Fruit fly (Drosophila melanogaster) whole organism, embryonic: ENCODE measurements around the gene sip1.

Source experiments
- Aef1 ChIP-seq: fragments of 200-800 bp; sonication (Bioruptor generic); IDR thresholded peaks from 3 replicates; pipeline ENCODE4 v1.3.6; 2022; ENCODE audit warnings: missing biosample characterization, missing genetic modification characterization
- Atf-2 ChIP-seq: fragments of 200-800 bp; sonication (Bioruptor generic); optimal IDR thresholded peaks from 2 replicates; lab custom pipeline; 2016; ENCODE audit warnings: missing biosample characterization, missing genetic modification characterization
- CG10654 ChIP-seq: fragments of 200-800 bp; sonication (Bioruptor generic); optimal IDR thresholded peaks from 2 replicates; lab custom pipeline; 2016; ENCODE audit warnings: missing biosample characterization, missing genetic modification characterization
- CG11247 ChIP-seq: fragments of 200-800 bp; sonication (Bioruptor generic); IDR thresholded peaks from 2 replicates; pipeline ENCODE4 v1.3.6; 2022; ENCODE audit warnings: missing biosample characterization, missing genetic modification characterization
- CG13296 ChIP-seq: fragments of 200-800 bp; sonication (Bioruptor generic); optimal IDR thresholded peaks from 3 replicates; lab custom pipeline; 2018; ENCODE audit warnings: missing biosample characterization, mild to moderate bottlenecking, missing genetic modification characterization
- CG13424 ChIP-seq: fragments of 200-800 bp; sonication (Bioruptor generic); optimal IDR thresholded peaks from 2 replicates; lab custom pipeline; 2019; ENCODE audit warnings: missing biosample characterization, mild to moderate bottlenecking, missing genetic modification characterization, moderate library complexity
- CG13894 ChIP-seq: fragments of 200-800 bp; sonication (Bioruptor generic); optimal IDR thresholded peaks from 3 replicates; lab custom pipeline; 2018; ENCODE audit warnings: missing biosample characterization, mild to moderate bottlenecking, missing genetic modification characterization, moderate library complexity
- CG14965 ChIP-seq: fragments of 200-800 bp; sonication (Bioruptor generic); optimal IDR thresholded peaks from 2 replicates; lab custom pipeline; 2016; ENCODE audit warnings: missing biosample characterization, missing genetic modification characterization, borderline replicate concordance
- CG16813 ChIP-seq: fragments of 200-800 bp; sonication (Bioruptor generic); IDR thresholded peaks from 3 replicates; pipeline ENCODE4 v1.3.6; 2022; ENCODE audit warnings: missing biosample characterization, missing genetic modification characterization; ENCODE audit not compliant: partially characterized antibody
- CG16863 ChIP-seq: fragments of 200-800 bp; sonication (Bioruptor generic); optimal IDR thresholded peaks from 3 replicates; lab custom pipeline; 2016; ENCODE audit warnings: missing biosample characterization, missing genetic modification characterization
- CG33213 ChIP-seq: fragments of 200-800 bp; sonication (Bioruptor generic); optimal IDR thresholded peaks from 3 replicates; lab custom pipeline; 2016; ENCODE audit warnings: missing biosample characterization, missing genetic modification characterization
- CG3407 ChIP-seq: fragments of 200-800 bp; sonication (Bioruptor generic); optimal IDR thresholded peaks from 2 replicates; lab custom pipeline; 2018; ENCODE audit warnings: missing biosample characterization, mild to moderate bottlenecking, missing genetic modification characterization
- CG34224 ChIP-seq: fragments of 200-800 bp; sonication (Bioruptor generic); IDR thresholded peaks from 3 replicates; pipeline ENCODE4 v1.3.6; 2022; ENCODE audit warnings: missing biosample characterization, missing genetic modification characterization; ENCODE audit not compliant: partially characterized antibody
- CG4617 ChIP-seq: fragments of 200-800 bp; sonication (Bioruptor generic); optimal IDR thresholded peaks from 3 replicates; lab custom pipeline; 2016; ENCODE audit warnings: missing biosample characterization, missing genetic modification characterization, borderline replicate concordance
- CG4707 ChIP-seq: fragments of 200-800 bp; sonication (Bioruptor generic); optimal IDR thresholded peaks from 2 replicates; lab custom pipeline; 2018; ENCODE audit warnings: missing biosample characterization, mild to moderate bottlenecking, missing genetic modification characterization, moderate library complexity
- CG4730 ChIP-seq: fragments of 200-800 bp; sonication (Bioruptor generic); IDR thresholded peaks from 2 replicates; pipeline ENCODE4 v1.3.6; 2022; ENCODE audit warnings: missing biosample characterization, missing genetic modification characterization
- CG5953 ChIP-seq: fragments of 200-800 bp; sonication (Bioruptor generic); IDR thresholded peaks from 2 replicates; pipeline ENCODE4 v1.3.6; 2022; ENCODE audit warnings: missing biosample characterization, missing genetic modification characterization
- CG6689 ChIP-seq: fragments of 200-800 bp; sonication (Bioruptor generic); IDR thresholded peaks from 2 replicates; pipeline ENCODE4 v1.3.6; 2022; ENCODE audit warnings: missing biosample characterization, missing genetic modification characterization
- CG8388 ChIP-seq: fragments of 200-800 bp; sonication (Bioruptor generic); optimal IDR thresholded peaks from 2 replicates; lab custom pipeline; 2019; ENCODE audit warnings: missing biosample characterization, mild to moderate bottlenecking, missing genetic modification characterization, moderate library complexity
- CrebB ChIP-seq: fragments of 200-800 bp; sonication (Bioruptor generic); optimal IDR thresholded peaks from 3 replicates; lab custom pipeline; 2018; ENCODE audit warnings: missing biosample characterization, mild to moderate bottlenecking, missing genetic modification characterization
- Doc3 ChIP-seq: fragments of 200-800 bp; sonication (Bioruptor generic); IDR thresholded peaks from 3 replicates; pipeline ENCODE4 v1.3.6; 2022; ENCODE audit warnings: missing biosample characterization, missing genetic modification characterization; ENCODE audit not compliant: partially characterized antibody
- E2f2 ChIP-seq: fragments of 200-800 bp; sonication (Bioruptor generic); IDR thresholded peaks from 2 replicates; pipeline ENCODE4 v1.3.6; 2022; ENCODE audit warnings: missing biosample characterization, missing genetic modification characterization
- Eip74EF ChIP-seq, 2 experiments: fragments of 200-800 bp in 1 of 2; fragments of >200 bp in 1 of 2; sonication (Bioruptor generic) in 1 of 2; optimal IDR thresholded peaks; 2 replicates each; lab custom pipeline; 2017 to 2019; ENCODE audit warnings: missing biosample characterization in 2 of 2, missing genetic modification characterization in 2 of 2, mild to moderate bottlenecking in 1 of 2, moderate library complexity in 1 of 2
- HLH3B ChIP-seq: fragments of 200-800 bp; sonication (Bioruptor generic); IDR thresholded peaks from 2 replicates; pipeline ENCODE4 v1.3.6; 2022; ENCODE audit warnings: missing biosample characterization, missing genetic modification characterization
- Hr3 ChIP-seq: fragments of 200-800 bp; sonication (Bioruptor generic); optimal IDR thresholded peaks from 3 replicates; lab custom pipeline; 2016; ENCODE audit warnings: missing biosample characterization, missing genetic modification characterization
- Mad ChIP-seq: fragments of 200-800 bp; sonication (Bioruptor generic); optimal IDR thresholded peaks from 2 replicates; lab custom pipeline; 2016; ENCODE audit warnings: missing biosample characterization, missing genetic modification characterization
- Myb ChIP-seq: fragments of 200-800 bp; sonication (Bioruptor generic); optimal IDR thresholded peaks from 2 replicates; lab custom pipeline; 2016; ENCODE audit warnings: missing biosample characterization, missing genetic modification characterization
- Ptx1 ChIP-seq: fragments of 200-800 bp; sonication (Bioruptor generic); IDR thresholded peaks from 2 replicates; pipeline ENCODE4 v1.3.6; 2022; ENCODE audit warnings: missing biosample characterization, missing genetic modification characterization
- Sox102F ChIP-seq: fragments of 200-800 bp; sonication (Bioruptor generic); optimal IDR thresholded peaks from 2 replicates; lab custom pipeline; 2018; ENCODE audit warnings: missing biosample characterization, mild to moderate bottlenecking, missing genetic modification characterization, moderate library complexity
- Ssrp ChIP-seq: fragments of 200-800 bp; sonication (Bioruptor generic); optimal IDR thresholded peaks from 2 replicates; lab custom pipeline; 2018; ENCODE audit warnings: missing biosample characterization, mild to moderate bottlenecking, missing genetic modification characterization, moderate library complexity
- Tbp ChIP-seq: fragments of >200 bp; optimal IDR thresholded peaks from 2 replicates; lab custom pipeline; 2018; ENCODE audit warnings: missing biosample characterization, missing genetic modification characterization
- ase ChIP-seq: fragments of 200-800 bp; sonication (Bioruptor generic); IDR thresholded peaks from 3 replicates; pipeline ENCODE4 v1.3.6; 2022; ENCODE audit warnings: missing biosample characterization, missing genetic modification characterization
- bbx ChIP-seq: fragments of 200-800 bp; sonication (Bioruptor generic); IDR thresholded peaks from 2 replicates; pipeline ENCODE4 v1.3.6; 2022; ENCODE audit warnings: missing biosample characterization, missing genetic modification characterization; ENCODE audit not compliant: partially characterized antibody
- bcd ChIP-seq: fragments of 200-800 bp; sonication (Bioruptor generic); optimal IDR thresholded peaks from 2 replicates; lab custom pipeline; 2017; ENCODE audit warnings: missing biosample characterization, mild to moderate bottlenecking, missing genetic modification characterization
- dpn ChIP-seq, 2 experiments: fragments of 200-800 bp; sonication (Bioruptor generic); optimal IDR thresholded peaks; 3 replicates each; lab custom pipeline; 2016; ENCODE audit warnings: missing biosample characterization in 2 of 2, missing genetic modification characterization in 2 of 2
- gfzf ChIP-seq: fragments of 200-800 bp; sonication (Bioruptor generic); optimal IDR thresholded peaks from 2 replicates; lab custom pipeline; 2016; ENCODE audit warnings: missing biosample characterization, mild to moderate bottlenecking, missing genetic modification characterization, moderate library complexity
- hb ChIP-seq: fragments of 200-800 bp; sonication (Bioruptor generic); IDR thresholded peaks from 3 replicates; pipeline ENCODE4 v1.3.6; 2022; ENCODE audit warnings: missing biosample characterization, missing genetic modification characterization; ENCODE audit not compliant: partially characterized antibody
- hkb ChIP-seq, 2 experiments: fragments of 200-800 bp in 1 of 2; fragments of >200 bp in 1 of 2; sonication (Bioruptor generic) in 1 of 2; IDR thresholded peaks in 1 of 2; optimal IDR thresholded peaks in 1 of 2; 2 replicates each; pipeline versions ENCODE4 v1.3.6 to Lab custom; 2017 to 2022; ENCODE audit warnings: missing biosample characterization in 1 of 2, missing genetic modification characterization in 1 of 2
- inv ChIP-seq: fragments of 200-800 bp; sonication (Bioruptor generic); IDR thresholded peaks from 2 replicates; pipeline ENCODE4 v1.3.6; 2022; ENCODE audit warnings: missing biosample characterization, missing genetic modification characterization; ENCODE audit not compliant: partially characterized antibody
- knrl ChIP-seq: fragments of 200-800 bp; sonication (Bioruptor generic); IDR thresholded peaks from 3 replicates; pipeline ENCODE4 v1.3.6; 2022; ENCODE audit warnings: missing biosample characterization, missing genetic modification characterization; ENCODE audit not compliant: partially characterized antibody
- lilli ChIP-seq: fragments of 200-800 bp; sonication (Bioruptor generic); optimal IDR thresholded peaks from 3 replicates; lab custom pipeline; 2016; ENCODE audit warnings: missing biosample characterization, missing genetic modification characterization
- pfk ChIP-seq: fragments of 200-800 bp; sonication (Bioruptor generic); optimal IDR thresholded peaks from 2 replicates; lab custom pipeline; 2018; ENCODE audit warnings: missing biosample characterization, mild to moderate bottlenecking, missing genetic modification characterization, moderate library complexity
- pita ChIP-seq: fragments of 200-800 bp; sonication (Bioruptor generic); optimal IDR thresholded peaks from 2 replicates; lab custom pipeline; 2017; ENCODE audit warnings: missing biosample characterization, mild to moderate bottlenecking, missing genetic modification characterization
- sisA ChIP-seq: fragments of 200-800 bp; sonication (Bioruptor generic); IDR thresholded peaks from 2 replicates; pipeline ENCODE4 v1.3.6; 2022; ENCODE audit warnings: missing biosample characterization, missing genetic modification characterization
- slou ChIP-seq: fragments of 200-800 bp; sonication (Bioruptor generic); optimal IDR thresholded peaks from 3 replicates; lab custom pipeline; 2016; ENCODE audit warnings: missing biosample characterization, missing genetic modification characterization
- ssp ChIP-seq: fragments of 200-800 bp; sonication (Bioruptor generic); IDR thresholded peaks from 2 replicates; pipeline ENCODE4 v1.3.6; 2022; ENCODE audit warnings: missing biosample characterization, missing genetic modification characterization
- toy ChIP-seq: fragments of 200-800 bp; sonication (Bioruptor generic); IDR thresholded peaks from 2 replicates; pipeline ENCODE4 v1.3.6; 2022; ENCODE audit warnings: missing biosample characterization, missing genetic modification characterization
- vnd ChIP-seq: fragments of 200-800 bp; sonication (Bioruptor generic); IDR thresholded peaks from 3 replicates; pipeline ENCODE4 v1.3.6; 2022; ENCODE audit warnings: missing biosample characterization, missing genetic modification characterization; ENCODE audit not compliant: partially characterized antibody
- zfh2 ChIP-seq: fragments of 200-800 bp; sonication (Bioruptor generic); optimal IDR thresholded peaks from 2 replicates; lab custom pipeline; 2016; ENCODE audit warnings: missing biosample characterization, missing genetic modification characterization

sip1 gene

dm6 chr2L:5771179-5771578 lies 50.3 kb downstream of the sip1 start (continued):
- TF ChIP-seq bbx (GFP tag; lab: Robert Waterston, UW), result peak; percentile 50
- peak; percentile 41 for TF ChIP-seq bcd (GFP tag; lab: Kevin White, UChicago)
- peak; percentile 69 for TF ChIP-seq sisA
- TF ChIP-seq CG13296 (GFP tag; lab: Kevin White, UChicago), result no peak
- TF ChIP-seq Sox102F (GFP tag; lab: Kevin White, UChicago), result peak; percentile 35
- peak; percentile 6 for TF ChIP-seq CG16863 (GFP tag; lab: Kevin White, UChicago)
- TF ChIP-seq slou (GFP tag; lab: Kevin White, UChicago), result peak; percentile 47
- no peak for TF ChIP-seq Ssrp (tag; lab: Kevin White, UChicago)
- TF ChIP-seq Ptx1 (GFP tag; lab: Robert Waterston, UW), result peak; percentile 63
- TF ChIP-seq ase (GFP tag; lab: Robert Waterston, UW), result peak; percentile 51; the same call in 2 of the 3 replicates
- TF ChIP-seq CG6689 (GFP tag; lab: Robert Waterston, UW), result no peak
- TF ChIP-seq CG13894 (tag; lab: Kevin White, UChicago), result peak; percentile 24
- peak; percentile 20 for TF ChIP-seq pita (GFP tag; lab: Kevin White, UChicago)
- TF ChIP-seq Myb (GFP tag; lab: Kevin White, UChicago), result peak; percentile 22
- peak; percentile 50; the same call in 2 of the 3 replicates for TF ChIP-seq vnd (GFP tag; lab: Robert Waterston, UW)
- TF ChIP-seq inv (GFP tag; lab: Robert Waterston, UW), result peak; percentile 58; the same call in 1 of the 2 replicates
- TF ChIP-seq knrl, result peak; percentile 77
- TF ChIP-seq toy (GFP tag; lab: Robert Waterston, UW), result no peak
- TF ChIP-seq Eip74EF (GFP tag; optimal IDR thresholded peaks at IDR 0.05; lab: Kevin White, UChicago), result no peak
- peak; percentile 43; the same call in 1 of the 2 replicates for TF ChIP-seq CG11247 (GFP tag; lab: Robert Waterston, UW)
- TF ChIP-seq Doc3 (GFP tag; lab: Robert Waterston, UW), result no peak
- no peak for TF ChIP-seq gfzf (GFP tag; lab: Kevin White, UChicago)
- peak; percentile 60 for TF ChIP-seq CG16813
- TF ChIP-seq CG10654 (GFP tag; lab: Kevin White, UChicago), result peak; percentile 5
- TF ChIP-seq CG34224 (GFP tag; lab: Robert Waterston, UW), result no peak
- TF ChIP-seq dpn (GFP tag; optimal IDR thresholded peaks at IDR 0.05; lab: Kevin White, UChicago), result peak; percentile 32 to 53
- no peak for TF ChIP-seq CrebB (tag; lab: Kevin White, UChicago)
- TF ChIP-seq CG14965, result no peak
- no peak for TF ChIP-seq CG33213
- 0 out of 2 replicates have a peak, but pooled peaks have one; percentile 27 for TF ChIP-seq HLH3B
- peak; percentile 15; the same call in 1 of the 2 replicates for TF ChIP-seq CG4730 (GFP tag; lab: Robert Waterston, UW)
- TF ChIP-seq Mad (GFP tag; lab: Kevin White, UChicago), result peak; percentile 35
- TF ChIP-seq ssp (GFP tag; lab: Robert Waterston, UW), result peak; percentile 27; the same call in 1 of the 2 replicates
- TF ChIP-seq CG3407 (GFP tag; lab: Kevin White, UChicago), result peak; percentile 11
- no peak for TF ChIP-seq Atf-2 (GFP tag; lab: Kevin White, UChicago)
- peak; percentile 10 for TF ChIP-seq hkb (optimal IDR thresholded peaks at IDR 0.05; lab: Kevin White, UChicago)
- no peak for TF ChIP-seq hkb (GFP tag; IDR thresholded peaks at IDR 0.05; lab: Robert Waterston, UW)
- peak; percentile 43; the same call in 2 of the 3 replicates for TF ChIP-seq Aef1 (GFP tag; lab: Robert Waterston, UW)
- TF ChIP-seq Hr3 (GFP tag; lab: Kevin White, UChicago), result peak; percentile 8
- TF ChIP-seq CG4707 (GFP tag; lab: Kevin White, UChicago), result no peak
- no peak for TF ChIP-seq pfk (GFP tag; lab: Kevin White, UChicago)
- TF ChIP-seq lilli (GFP tag; lab: Kevin White, UChicago), result peak; percentile 37
- TF ChIP-seq Tbp (GFP tag; lab: Kevin White, UChicago), result no peak
- peak; percentile 63 for TF ChIP-seq E2f2 (GFP tag; lab: Robert Waterston, UW)
- no peak for TF ChIP-seq CG4617 (GFP tag; lab: Kevin White, UChicago)
- peak; percentile 5 for TF ChIP-seq CG13424 (tag; lab: Kevin White, UChicago)
- TF ChIP-seq hb (GFP tag; lab: Robert Waterston, UW), result peak; percentile 65
- TF ChIP-seq CG5953 (GFP tag; lab: Robert Waterston, UW), result no peak
- TF ChIP-seq zfh2 (GFP tag; lab: Kevin White, UChicago), result peak; percentile 17
- TF ChIP-seq CG8388 (GFP tag; lab: Kevin White, UChicago), result no peak
